Worm (Caenorhabditis elegans) whole organism, L1 larva: Measurements from ENCODE around the gene dpr-1.

ENCODE experiments used
- elt-2 ChIP-seq: sonication (generic microtip); optimal IDR thresholded peaks from 2 replicates; lab custom pipeline; 2016; ENCODE audit warnings: missing genetic modification characterization, mild to moderate bottlenecking, inconsistent platforms, missing compliant biosample characterization, missing genetic modification reagents
- lin-15B ChIP-seq: fragments of 150-350 bp; sonication (generic microtip); optimal IDR thresholded peaks from 3 replicates; lab custom pipeline; 2014; ENCODE audit warnings: missing biosample characterization, missing genetic modification characterization
- nhr-12 ChIP-seq: sonication (generic microtip); optimal IDR thresholded peaks from 2 replicates; lab custom pipeline; 2017; ENCODE audit warnings: missing biosample characterization, missing genetic modification characterization
- nhr-19 ChIP-seq: fragments of 200-800 bp; sonication (Bioruptor generic); conservative IDR thresholded peaks from 2 replicates; pipeline ENCODE4 v1.3.6; 2022; ENCODE audit warnings: missing genetic modification characterization, missing compliant biosample characterization
- nhr-237 ChIP-seq: fragments of 150-350 bp; optimal IDR thresholded peaks from 2 replicates; lab custom pipeline; 2014; ENCODE audit warnings: missing biosample characterization, missing genetic modification characterization
- nhr-76 ChIP-seq: sonication (generic microtip); optimal IDR thresholded peaks from 2 replicates; lab custom pipeline; 2017; ENCODE audit warnings: missing biosample characterization, missing genetic modification characterization
- nhr-77 ChIP-seq: fragments of 150-350 bp; optimal IDR thresholded peaks from 2 replicates; lab custom pipeline; 2014; ENCODE audit warnings: missing biosample characterization, missing genetic modification characterization
- zag-1 ChIP-seq: fragments of 150-350 bp; optimal IDR thresholded peaks from 2 replicates; lab custom pipeline; 2014; ENCODE audit warnings: missing biosample characterization, missing genetic modification characterization

- no peak for TF ChIP-seq lin-15B
- no peak for TF ChIP-seq nhr-76 (tag; lab: Kevin White, UChicago)
- no peak for TF ChIP-seq nhr-19 (GFP tag; lab: Robert Waterston, UW)
- TF ChIP-seq elt-2 (tag; lab: Kevin White, UChicago): no peak
- no peak for TF ChIP-seq nhr-77 (tag; lab: Kevin White, UChicago)
- no peak for TF ChIP-seq zag-1
- TF ChIP-seq nhr-237: no peak
- no peak for TF ChIP-seq nhr-12
Measured at ce11 chrV:13931225-13931624, 10.8 kb downstream of the dpr-1 start, which contains the start of gene C06B3.16.
